Worm (Caenorhabditis elegans): ENCODE results near the gene utx-1.

DNA sequence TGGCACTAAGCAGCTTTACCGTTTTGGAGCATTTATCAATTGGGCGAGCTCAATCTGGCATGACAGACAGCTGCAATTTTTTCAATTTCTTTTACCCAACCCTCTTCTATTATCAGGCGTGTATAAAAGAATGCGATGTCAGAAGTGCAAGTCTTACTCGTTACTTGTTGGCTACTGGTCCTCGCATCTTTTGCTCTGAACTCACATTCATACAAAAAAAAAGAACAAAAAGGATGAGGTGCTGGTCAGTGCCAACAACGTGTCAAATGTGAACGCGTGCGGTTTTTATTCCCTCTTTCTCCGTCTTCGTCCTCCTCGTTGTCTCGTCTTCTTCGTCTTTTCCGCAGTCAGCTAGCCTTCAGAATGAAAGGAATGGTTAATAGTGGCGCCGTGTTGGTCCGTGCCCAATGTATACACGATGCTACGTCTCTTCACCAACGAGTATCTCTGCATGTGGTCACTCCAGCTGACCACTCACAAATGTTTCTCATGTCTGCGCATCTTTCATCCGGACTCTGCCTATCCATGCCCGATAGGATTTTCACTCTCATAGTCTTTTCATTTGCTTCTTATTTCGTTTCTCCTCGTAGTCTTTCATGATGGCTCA, 9.0 kb downstream of the utx-1 start:
- TF ChIP-seq nhr-237 (tag; optimal IDR thresholded peaks at IDR 0.05): no peak
- no peak for TF ChIP-seq ztf-11 (tag; optimal IDR thresholded peaks at IDR 0.05)
- TF ChIP-seq ZK337.2 (GFP tag; IDR thresholded peaks at IDR 0.05): no peak
- no peak for TF ChIP-seq fos-1 (tag; optimal IDR thresholded peaks at IDR 0.05)
- no peak for TF ChIP-seq egl-27 (tag; optimal IDR thresholded peaks at IDR 0.05)
- TF ChIP-seq mes-2 (tag; optimal IDR thresholded peaks at IDR 0.05; ENCODE audit: poor library complexity, severe bottlenecking): peak; percentile 23
- no peak for TF ChIP-seq ZK546.5 (tag; optimal IDR thresholded peaks at IDR 0.05)
- TF ChIP-seq dpl-1 (GFP tag; optimal IDR thresholded peaks at IDR 0.05): no peak
- no peak for TF ChIP-seq skn-1 (tag; optimal IDR thresholded peaks at IDR 0.05)
- no peak for TF ChIP-seq lin-29 (GFP tag; IDR thresholded peaks at IDR 0.05)
- TF ChIP-seq nhr-11 (tag; optimal IDR thresholded peaks at IDR 0.05): no peak
- no peak for TF ChIP-seq madf-5 (GFP tag; IDR thresholded peaks at IDR 0.05)
- TF ChIP-seq dmd-6 (GFP tag; IDR thresholded peaks at IDR 0.05): no peak
- TF ChIP-seq hlh-30 (tag; optimal IDR thresholded peaks at IDR 0.05; ENCODE audit: insufficient read depth): peak; percentile 36

Measured in whole organism, L4 larva.